Worm (Caenorhabditis elegans) whole organism, late embryonic: Measurements from ENCODE around the gene acr-10.

Experiments used
- F13H6.1 ChIP-seq: sonication (generic microtip); optimal IDR thresholded peaks from 2 replicates; lab custom pipeline; 2016; ENCODE audit warnings: missing genetic modification characterization, missing compliant biosample characterization
- K09A11.1 ChIP-seq: sonication (generic microtip); optimal IDR thresholded peaks from 2 replicates; lab custom pipeline; 2017; ENCODE audit warnings: antibody characterized with exemption, mild to moderate bottlenecking, missing genetic modification characterization, missing compliant biosample characterization; ENCODE audit not compliant: insufficient read depth
- nhr-11 ChIP-seq: fragments of 150-350 bp; optimal IDR thresholded peaks from 2 replicates; lab custom pipeline; 2014; ENCODE audit warnings: missing biosample characterization, missing genetic modification characterization
- pax-1 ChIP-seq: fragments of 150-350 bp; optimal IDR thresholded peaks from 2 replicates; lab custom pipeline; 2014; ENCODE audit warnings: missing biosample characterization, missing genetic modification characterization

- TF ChIP-seq K09A11.1 (tag; lab: Kevin White, UChicago) (no peak), pax-1 (no peak), F13H6.1 (tag; lab: Kevin White, UChicago) (no peak), nhr-11 (tag; lab: Kevin White, UChicago) (no peak)
Observed at ce11 chrX:4017576-4018309, 4.3 kb upstream of the acr-10 start.
